Worm (Caenorhabditis elegans) whole organism, L3 larva: ENCODE data around the gene mars-1.

Experiments used
- ama-1 ChIP-seq: fragments of 150-350 bp; optimal IDR thresholded peaks from 2 replicates; lab custom pipeline; 2018
- lin-39 ChIP-seq: fragments of 150-350 bp; optimal IDR thresholded peaks from 2 replicates; lab custom pipeline; 2018; ENCODE audit warnings: missing biosample characterization, missing genetic modification reagents, missing genetic modification characterization
- nhr-77 ChIP-seq: fragments of 150-350 bp; optimal IDR thresholded peaks from 2 replicates; lab custom pipeline; 2014; ENCODE audit warnings: missing biosample characterization, missing genetic modification characterization

DNA sequence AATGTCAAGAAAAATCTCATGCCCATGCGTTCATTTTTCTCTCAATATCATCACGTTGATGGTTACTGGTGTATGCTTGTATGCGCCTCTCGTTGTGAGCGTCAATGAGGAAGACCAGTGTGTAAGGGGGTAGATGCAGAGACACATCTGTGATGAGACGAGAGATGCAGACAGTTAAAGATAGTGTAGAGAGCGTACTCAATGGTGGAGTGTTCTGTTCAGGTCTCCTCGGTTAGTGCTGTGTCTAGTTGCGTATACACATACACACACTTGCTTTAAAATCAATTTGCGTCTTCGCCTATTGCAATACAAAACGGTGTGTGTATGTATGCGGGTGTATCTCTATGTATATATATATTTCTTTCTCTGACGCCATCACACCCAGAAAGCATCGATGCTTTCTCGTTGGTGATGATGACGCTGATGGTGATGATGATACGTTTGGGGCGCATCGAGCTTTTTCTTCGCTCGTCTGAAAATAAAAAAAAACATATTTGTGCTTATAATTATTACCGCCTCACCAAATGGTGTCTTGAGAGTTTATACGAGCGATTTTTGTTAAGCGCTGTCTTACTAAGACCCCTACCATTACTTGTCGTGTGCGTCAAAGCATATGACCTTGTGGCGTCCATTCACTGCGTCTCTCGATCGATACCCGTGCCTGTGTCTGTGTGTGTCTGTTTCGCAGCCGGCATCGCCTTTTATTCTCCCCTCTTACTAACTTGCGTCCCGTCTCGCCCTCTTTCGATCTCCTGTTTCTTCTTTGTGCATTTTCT is 41.7 kb downstream of the mars-1 start, which contains the start of gene F40F11.3:
- TF ChIP-seq ama-1 = peak; percentile 81
- peak; percentile 61 for TF ChIP-seq lin-39 (tag; lab: Kevin White, UChicago)
- no peak for TF ChIP-seq nhr-77 (tag; lab: Kevin White, UChicago)
